Worm (Caenorhabditis elegans): Measurements from ENCODE around the gene mrpl-2.

The mrpl-2 gene

DNA sequence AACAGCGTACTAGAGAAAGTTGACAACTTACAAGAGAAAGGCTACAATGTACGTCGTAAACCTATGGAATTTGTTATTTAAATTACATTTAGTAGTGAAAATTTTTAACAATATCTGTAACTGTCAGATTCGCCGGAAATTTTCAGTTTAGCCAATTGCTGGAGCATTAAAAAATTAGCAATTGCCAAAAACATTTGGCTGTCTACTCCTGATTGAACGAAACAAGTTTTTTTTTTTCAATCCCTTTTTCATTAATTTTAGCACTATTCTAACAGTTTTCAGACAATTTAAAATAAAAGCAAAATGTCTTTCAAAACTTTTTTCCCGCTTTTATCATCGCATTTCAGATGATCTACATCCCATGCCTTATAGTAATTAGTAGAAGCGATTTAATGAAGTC is 16.1 kb upstream of the mrpl-2 start:
- TF ChIP-seq spr-3 (GFP tag; optimal IDR thresholded peaks at IDR 0.05), result no peak
- no peak for TF ChIP-seq ceh-28 (tag; optimal IDR thresholded peaks at IDR 0.05)
- TF ChIP-seq mxl-3 (GFP tag; optimal IDR thresholded peaks at IDR 0.05), result no peak
- TF ChIP-seq ZK337.2 (GFP tag; IDR thresholded peaks at IDR 0.05), result no peak
- no peak for TF ChIP-seq ceh-44 (GFP tag; IDR thresholded peaks at IDR 0.05)
- no peak for TF ChIP-seq lim-7 (GFP tag; IDR thresholded peaks at IDR 0.05)
- peak; percentile 38 for TF ChIP-seq aha-1 (tag)
- no peak for TF ChIP-seq daf-16 (GFP tag; optimal IDR thresholded peaks at IDR 0.05)
- no peak for TF ChIP-seq daf-16 (tag; optimal IDR thresholded peaks at IDR 0.05)
- TF ChIP-seq spr-1 (tag; optimal IDR thresholded peaks at IDR 0.05), result no peak
- TF ChIP-seq arid-1 (GFP tag; conservative IDR thresholded peaks at IDR 0.05), result no peak
- TF ChIP-seq mdl-1 (tag; optimal IDR thresholded peaks at IDR 0.05), result no peak
- TF ChIP-seq unc-62 (GFP tag; optimal IDR thresholded peaks at IDR 0.05 in 1 of 2), result peak in 1 of 2 experiments; percentile 94
- TF ChIP-seq unc-62 (tag; optimal IDR thresholded peaks at IDR 0.05), result no peak
- TF ChIP-seq hmg-1.1 (GFP tag; IDR thresholded peaks at IDR 0.05), result no peak
- TF ChIP-seq unc-39 (tag; optimal IDR thresholded peaks at IDR 0.05), result no peak
- TF ChIP-seq hif-1 (tag; optimal IDR thresholded peaks at IDR 0.05), result no peak
- TF ChIP-seq nhr-28 (tag; optimal IDR thresholded peaks at IDR 0.05), result no peak
- TF ChIP-seq snpc-1.2 (GFP tag; IDR thresholded peaks at IDR 0.05), result no peak

DNA sequence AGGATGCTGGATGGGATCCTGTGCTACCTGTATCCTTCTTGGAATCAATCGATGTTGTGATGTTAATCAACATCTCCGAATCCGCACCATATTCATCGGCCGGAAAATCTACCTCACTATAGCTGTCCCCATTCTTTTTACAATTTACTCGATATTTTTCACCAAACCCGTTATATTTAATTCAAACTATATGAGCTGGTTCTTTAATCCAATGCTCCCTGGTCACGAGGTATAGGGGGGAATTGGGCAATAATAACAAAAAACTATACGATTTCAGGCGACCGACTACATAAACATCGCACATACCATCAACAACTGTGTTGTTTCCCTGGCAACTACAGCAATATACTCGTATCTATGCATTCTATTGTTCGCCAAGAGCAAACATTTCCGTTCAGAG is 15.5 kb upstream of the mrpl-2 start:
- TF ChIP-seq unc-62 (GFP tag; optimal IDR thresholded peaks at IDR 0.05 in 1 of 2) (peak in 1 of 2 experiments; percentile 47), unc-62 (tag; optimal IDR thresholded peaks at IDR 0.05) (no peak), aha-1 (tag) (peak; percentile 63), nhr-10 (tag; optimal IDR thresholded peaks at IDR 0.05) (no peak), tag-97 (GFP tag; IDR thresholded peaks at IDR 0.05) (no peak), zfp-2 (tag; optimal IDR thresholded peaks at IDR 0.05) (no peak), nhr-6 (tag; optimal IDR thresholded peaks at IDR 0.05) (no peak)

DNA sequence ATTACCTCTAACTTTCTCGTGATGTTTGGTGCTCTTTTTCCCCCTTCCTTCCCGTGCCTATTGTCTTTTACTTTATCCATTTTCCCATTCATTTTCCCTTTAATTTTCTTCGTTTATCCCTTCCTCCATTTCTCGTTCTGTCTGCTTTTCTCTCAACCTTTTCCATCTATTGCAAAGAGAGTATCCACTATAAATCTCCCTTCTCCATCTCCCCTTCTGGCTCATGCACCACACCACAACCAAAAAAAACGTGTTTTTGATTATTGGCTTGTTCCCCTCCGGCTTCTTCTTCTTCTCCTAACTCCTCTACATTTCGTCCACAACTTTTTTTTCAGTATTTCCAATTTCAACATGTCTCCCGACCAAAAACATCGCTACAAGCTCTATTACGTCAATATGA is 12.8 kb upstream of the mrpl-2 start, which contains the start of gene gst-40:
Gene gst-40, plus strand, starts transcription at position 236 of the 400 bp plus-strand sequence.
- TF ChIP-seq ceh-82 (tag; optimal IDR thresholded peaks at IDR 0.05), result no peak
- peak; percentile 63 for TF ChIP-seq aha-1 (tag)
- TF ChIP-seq tag-97 (GFP tag; IDR thresholded peaks at IDR 0.05), result no peak
- no peak for TF ChIP-seq ceh-62 (tag; optimal IDR thresholded peaks at IDR 0.05)
- TF ChIP-seq ztf-11 (tag; optimal IDR thresholded peaks at IDR 0.05), result no peak
- TF ChIP-seq dmd-9 (GFP tag; IDR thresholded peaks at IDR 0.05), result no peak
- TF ChIP-seq F10B5.3 (tag; optimal IDR thresholded peaks at IDR 0.05), result no peak
- TF ChIP-seq unc-130 (GFP tag; optimal IDR thresholded peaks at IDR 0.05), result no peak
- TF ChIP-seq nhr-6 (tag; optimal IDR thresholded peaks at IDR 0.05), result no peak
- no peak for TF ChIP-seq fkh-10 (GFP tag; optimal IDR thresholded peaks at IDR 0.05)
- no peak for TF ChIP-seq daf-12 (tag; optimal IDR thresholded peaks at IDR 0.05)
- no peak for TF ChIP-seq dmd-8 (GFP tag; IDR thresholded peaks at IDR 0.05)
- 0 out of 2 replicates have a peak, but pooled peaks have one; percentile 26 for TF ChIP-seq hmg-1.1 (GFP tag; IDR thresholded peaks at IDR 0.05)
- TF ChIP-seq pqm-1 (tag; optimal IDR thresholded peaks at IDR 0.05), result no peak
- no peak for TF ChIP-seq ces-1 (GFP tag; optimal IDR thresholded peaks at IDR 0.05)
- no peak for TF ChIP-seq tra-1 (GFP tag; IDR thresholded peaks at IDR 0.05)
- TF ChIP-seq dve-1 (tag; optimal IDR thresholded peaks at IDR 0.05; ENCODE audit: insufficient read depth), result no peak

DNA sequence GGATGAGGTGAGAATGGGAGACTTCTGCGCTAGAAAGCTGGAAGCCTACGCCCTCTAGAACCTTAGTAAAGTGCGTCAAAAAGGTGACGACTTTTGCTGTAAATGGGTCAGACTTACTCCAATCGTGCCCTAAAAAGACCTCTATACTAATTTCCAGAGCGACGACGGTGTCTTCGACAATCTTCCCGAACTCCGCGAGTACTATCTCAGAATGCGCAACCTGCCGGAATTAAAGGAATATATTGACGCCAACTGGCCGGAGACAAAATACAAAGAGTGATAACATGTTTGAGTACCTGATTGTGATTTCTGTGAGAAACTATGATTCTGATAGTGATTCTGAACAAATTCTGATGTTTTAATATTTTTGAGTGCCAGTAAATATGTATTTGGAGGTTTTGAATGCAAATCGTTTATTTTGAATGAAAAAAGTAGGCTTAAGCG is 11.0 kb upstream of the mrpl-2 start:
- TF ChIP-seq ZK546.5 (tag; optimal IDR thresholded peaks at IDR 0.05) (no peak), nhr-25 (tag; optimal IDR thresholded peaks at IDR 0.05; ENCODE audit: borderline replicate concordance, insufficient read depth) (peak; percentile 32), F49E8.2 (tag; optimal IDR thresholded peaks at IDR 0.05; ENCODE audit: borderline replicate concordance) (no peak), nhr-77 (tag; optimal IDR thresholded peaks at IDR 0.05) (peak; percentile 40), spr-3 (GFP tag; optimal IDR thresholded peaks at IDR 0.05) (no peak), lin-39 (tag; optimal IDR thresholded peaks at IDR 0.05) (no peak), aha-1 (tag) (peak; percentile 73), daf-16 (GFP tag; optimal IDR thresholded peaks at IDR 0.05) (no peak), daf-16 (tag; optimal IDR thresholded peaks at IDR 0.05) (no peak), Y48G9A.11 (GFP tag; IDR thresholded peaks at IDR 0.05) (0 out of 2 replicates have a peak, but pooled peaks have one; percentile 12), ama-1 (optimal IDR thresholded peaks at IDR 0.05) (peak; percentile 91), lin-13 (GFP tag; optimal IDR thresholded peaks at IDR 0.05) (no peak), zfp-3 (GFP tag; conservative IDR thresholded peaks at IDR 0.05) (0 out of 2 replicates have a peak, but pooled peaks have one; percentile 68), mep-1 (tag; optimal IDR thresholded peaks at IDR 0.05) (no peak), snpc-1.2 (GFP tag; IDR thresholded peaks at IDR 0.05) (no peak), spr-1 (tag; optimal IDR thresholded peaks at IDR 0.05) (no peak), nhr-10 (tag; optimal IDR thresholded peaks at IDR 0.05) (peak; percentile 31), unc-62 (GFP tag; optimal IDR thresholded peaks at IDR 0.05 in 1 of 2) (peak in 1 of 2 experiments; percentile 92), unc-62 (tag; optimal IDR thresholded peaks at IDR 0.05) (no peak), ceh-32 (tag; optimal IDR thresholded peaks at IDR 0.05; ENCODE audit: poor library complexity) (no peak)

Measured in whole organism, L4 larva.